Fruit fly (Drosophila melanogaster) whole organism, embryonic: ENCODE measurements around the gene CG15643.
A peak's percentile ranks its signal among the peaks of the same experiment; 100 is the strongest.

ENCODE experiments used
- Atf6 ChIP-seq: fragments of 200-800 bp; sonication (Bioruptor generic); IDR thresholded peaks from 2 replicates; pipeline ENCODE4 v1.3.6; 2022; ENCODE audit warnings: missing biosample characterization, missing genetic modification characterization
- Awh ChIP-seq: fragments of 200-800 bp; sonication (Bioruptor generic); IDR thresholded peaks from 2 replicates; pipeline ENCODE4, ENCODE4 v1.3.6; 2022; ENCODE audit warnings: missing biosample characterization, missing genetic modification characterization
- CG10209 ChIP-seq: fragments of 200-800 bp; sonication (Bioruptor generic); optimal IDR thresholded peaks from 3 replicates; lab custom pipeline; 2017; ENCODE audit warnings: missing biosample characterization, mild to moderate bottlenecking, missing genetic modification characterization, missing genetic modification reagents
- CG11456 ChIP-seq: fragments of 200-800 bp; sonication (Bioruptor generic); IDR thresholded peaks from 3 replicates; pipeline ENCODE4 v1.3.6; 2022; ENCODE audit warnings: missing biosample characterization, missing genetic modification characterization
- CG11504 ChIP-seq: fragments of 200-800 bp; sonication (Bioruptor generic); optimal IDR thresholded peaks from 3 replicates; lab custom pipeline; 2019; ENCODE audit warnings: missing biosample characterization, mild to moderate bottlenecking, missing genetic modification characterization, moderate library complexity
- CG1233 ChIP-seq: fragments of 200-800 bp; sonication (Bioruptor generic); optimal IDR thresholded peaks from 4 replicates; lab custom pipeline; 2018; ENCODE audit warnings: missing biosample characterization, mild to moderate bottlenecking, missing genetic modification characterization
- CG12659 ChIP-seq: fragments of 200-800 bp; sonication (Bioruptor generic); optimal IDR thresholded peaks from 3 replicates; lab custom pipeline; 2017; ENCODE audit warnings: mild to moderate bottlenecking, missing biosample characterization, missing genetic modification reagents, missing genetic modification characterization
- CG12769 ChIP-seq: fragments of 200-800 bp; sonication (Bioruptor generic); optimal IDR thresholded peaks from 2 replicates; lab custom pipeline; 2019; ENCODE audit warnings: missing biosample characterization, mild to moderate bottlenecking, missing genetic modification characterization, moderate library complexity
- CG13296 ChIP-seq: fragments of 200-800 bp; sonication (Bioruptor generic); optimal IDR thresholded peaks from 3 replicates; lab custom pipeline; 2018; ENCODE audit warnings: missing biosample characterization, mild to moderate bottlenecking, missing genetic modification characterization
- CG13424 ChIP-seq: fragments of 200-800 bp; sonication (Bioruptor generic); optimal IDR thresholded peaks from 2 replicates; lab custom pipeline; 2019; ENCODE audit warnings: missing biosample characterization, mild to moderate bottlenecking, missing genetic modification characterization, moderate library complexity
- CG14014 ChIP-seq: fragments of 200-800 bp; sonication (Bioruptor generic); IDR thresholded peaks from 2 replicates; pipeline ENCODE4 v1.3.6; 2022; ENCODE audit warnings: missing biosample characterization, missing genetic modification characterization
- CG15269 ChIP-seq: fragments of 200-800 bp; sonication (Bioruptor generic); optimal IDR thresholded peaks from 2 replicates; lab custom pipeline; 2018; ENCODE audit warnings: missing biosample characterization, mild to moderate bottlenecking, missing genetic modification characterization, moderate library complexity
- CG15514 ChIP-seq: fragments of 200-800 bp; sonication (Bioruptor generic); optimal IDR thresholded peaks from 3 replicates; lab custom pipeline; 2017; ENCODE audit warnings: missing biosample characterization, missing genetic modification characterization, mild to moderate bottlenecking, moderate library complexity, missing genetic modification reagents
- CG17359 ChIP-seq: fragments of 200-800 bp; sonication (Bioruptor generic); optimal IDR thresholded peaks from 3 replicates; lab custom pipeline; 2018; ENCODE audit warnings: missing biosample characterization, mild to moderate bottlenecking, missing genetic modification characterization, moderate library complexity
- CG3847 ChIP-seq: fragments of 200-800 bp; sonication (Bioruptor generic); IDR thresholded peaks from 2 replicates; pipeline ENCODE4 v1.3.6; 2022; ENCODE audit warnings: missing biosample characterization, missing genetic modification characterization
- CG43689 ChIP-seq: fragments of 200-800 bp; sonication (Bioruptor generic); IDR thresholded peaks from 2 replicates; pipeline ENCODE4 v1.3.6; 2022; ENCODE audit warnings: missing biosample characterization, missing genetic modification characterization
- CG4424 ChIP-seq: fragments of 200-800 bp; sonication (Bioruptor generic); optimal IDR thresholded peaks from 3 replicates; lab custom pipeline; 2016; ENCODE audit warnings: missing biosample characterization, missing genetic modification characterization
- CG6654 ChIP-seq: fragments of 200-800 bp; sonication (Bioruptor generic); optimal IDR thresholded peaks from 2 replicates; lab custom pipeline; 2017; ENCODE audit warnings: missing biosample characterization, mild to moderate bottlenecking, missing genetic modification characterization
- CG8290 ChIP-seq, 3 experiments: fragments of 200-800 bp; sonication (Bioruptor generic); optimal IDR thresholded peaks; 2 replicates each; lab custom pipeline; 2016 to 2019; ENCODE audit warnings: missing biosample characterization in 3 of 3, missing genetic modification characterization in 3 of 3, mild to moderate bottlenecking in 2 of 3, moderate library complexity in 1 of 3
- CG8388 ChIP-seq: fragments of 200-800 bp; sonication (Bioruptor generic); optimal IDR thresholded peaks from 2 replicates; lab custom pipeline; 2019; ENCODE audit warnings: missing biosample characterization, mild to moderate bottlenecking, missing genetic modification characterization, moderate library complexity
- CG9215 ChIP-seq: fragments of 200-800 bp; sonication (Bioruptor generic); IDR thresholded peaks from 2 replicates; pipeline ENCODE4 v1.3.6; 2022; ENCODE audit warnings: missing biosample characterization, missing genetic modification characterization
- CG9817 ChIP-seq: fragments of 200-800 bp; sonication (Bioruptor generic); optimal IDR thresholded peaks from 2 replicates; lab custom pipeline; 2018; ENCODE audit warnings: missing biosample characterization, mild to moderate bottlenecking, missing genetic modification characterization, moderate library complexity
- CoRest ChIP-seq: fragments of 200-800 bp; sonication (Bioruptor generic); optimal IDR thresholded peaks from 3 replicates; lab custom pipeline; 2018; ENCODE audit warnings: missing biosample characterization, mild to moderate bottlenecking, missing genetic modification characterization, moderate library complexity
- CrebB ChIP-seq: fragments of 200-800 bp; sonication (Bioruptor generic); optimal IDR thresholded peaks from 3 replicates; lab custom pipeline; 2018; ENCODE audit warnings: missing biosample characterization, mild to moderate bottlenecking, missing genetic modification characterization
- E2f2 ChIP-seq: fragments of 200-800 bp; sonication (Bioruptor generic); IDR thresholded peaks from 2 replicates; pipeline ENCODE4 v1.3.6; 2022; ENCODE audit warnings: missing biosample characterization, missing genetic modification characterization
- Elba2 ChIP-seq: fragments of 200-800 bp; sonication (Bioruptor generic); optimal IDR thresholded peaks from 3 replicates; lab custom pipeline; 2016; ENCODE audit warnings: missing biosample characterization, missing genetic modification characterization
- HLH3B ChIP-seq: fragments of 200-800 bp; sonication (Bioruptor generic); IDR thresholded peaks from 2 replicates; pipeline ENCODE4 v1.3.6; 2022; ENCODE audit warnings: missing biosample characterization, missing genetic modification characterization
- Med ChIP-seq: fragments of 200-800 bp; sonication (Bioruptor generic); peaks from one replicate; lab custom pipeline; 2016; ENCODE audit warnings: missing biosample characterization, missing genetic modification characterization, mild to moderate bottlenecking, inconsistent platforms, moderate library complexity
- Meics ChIP-seq: fragments of 200-800 bp; sonication (Bioruptor generic); optimal IDR thresholded peaks from 2 replicates; lab custom pipeline; 2017; ENCODE audit warnings: missing biosample characterization, mild to moderate bottlenecking, missing genetic modification characterization
- PHDP ChIP-seq: fragments of 200-800 bp; sonication (Bioruptor generic); optimal IDR thresholded peaks from 3 replicates; lab custom pipeline; 2018; ENCODE audit warnings: missing biosample characterization, mild to moderate bottlenecking, missing genetic modification characterization, moderate library complexity
- Ravus ChIP-seq: fragments of 200-800 bp; sonication (Bioruptor generic); IDR thresholded peaks from 2 replicates; pipeline ENCODE4 v1.3.6; 2022; ENCODE audit warnings: missing biosample characterization, missing genetic modification characterization
- bbx ChIP-seq: fragments of 200-800 bp; sonication (Bioruptor generic); IDR thresholded peaks from 2 replicates; pipeline ENCODE4 v1.3.6; 2022; ENCODE audit warnings: missing biosample characterization, missing genetic modification characterization; ENCODE audit not compliant: partially characterized antibody
- bcd ChIP-seq: fragments of 200-800 bp; sonication (Bioruptor generic); optimal IDR thresholded peaks from 2 replicates; lab custom pipeline; 2017; ENCODE audit warnings: missing biosample characterization, mild to moderate bottlenecking, missing genetic modification characterization
- cas ChIP-seq: fragments of 200-800 bp; sonication (Bioruptor generic); IDR thresholded peaks from 2 replicates; pipeline ENCODE4 v1.3.6; 2022; ENCODE audit warnings: missing biosample characterization, missing genetic modification characterization
- caup ChIP-seq: fragments of 200-800 bp; sonication (Bioruptor generic); optimal IDR thresholded peaks from 3 replicates; lab custom pipeline; 2017; ENCODE audit warnings: missing biosample characterization, mild to moderate bottlenecking, missing genetic modification characterization, moderate library complexity; ENCODE audit not compliant: severe bottlenecking
- ci ChIP-seq: fragments of 200-800 bp; sonication (Bioruptor generic); IDR thresholded peaks from 3 replicates; pipeline ENCODE4 v1.3.6; 2022; ENCODE audit warnings: missing biosample characterization, missing genetic modification characterization
- dmrt99B ChIP-seq: fragments of 200-800 bp; sonication (Bioruptor generic); optimal IDR thresholded peaks from 2 replicates; lab custom pipeline; 2018; ENCODE audit warnings: missing biosample characterization, mild to moderate bottlenecking, missing genetic modification characterization, moderate library complexity
- dysf ChIP-seq: fragments of 200-800 bp; sonication (Bioruptor generic); IDR thresholded peaks from 3 replicates; pipeline ENCODE4 v1.3.6; 2022; ENCODE audit warnings: missing biosample characterization, missing genetic modification characterization
- h ChIP-seq: fragments of >200 bp; optimal IDR thresholded peaks from 2 replicates; lab custom pipeline; 2017
- hkb ChIP-seq, 2 experiments: fragments of 200-800 bp in 1 of 2; fragments of >200 bp in 1 of 2; sonication (Bioruptor generic) in 1 of 2; IDR thresholded peaks in 1 of 2; optimal IDR thresholded peaks in 1 of 2; 2 replicates each; pipeline versions ENCODE4 v1.3.6 to Lab custom; 2017 to 2022; ENCODE audit warnings: missing biosample characterization in 1 of 2, missing genetic modification characterization in 1 of 2
- jumu ChIP-seq: fragments of 200-800 bp; sonication (Bioruptor generic); optimal IDR thresholded peaks from 3 replicates; lab custom pipeline; 2016; ENCODE audit warnings: missing biosample characterization, missing genetic modification characterization
- kay ChIP-seq: fragments of 200-800 bp; sonication (Bioruptor generic); optimal IDR thresholded peaks from 2 replicates; lab custom pipeline; 2016; ENCODE audit warnings: missing biosample characterization, missing genetic modification characterization
- mirr ChIP-seq: fragments of 200-800 bp; sonication (Bioruptor generic); optimal IDR thresholded peaks from 3 replicates; lab custom pipeline; 2018; ENCODE audit warnings: missing biosample characterization, mild to moderate bottlenecking, missing genetic modification characterization
- schlank ChIP-seq: fragments of 200-800 bp; sonication (Bioruptor generic); optimal IDR thresholded peaks from 2 replicates; lab custom pipeline; 2018; ENCODE audit warnings: missing biosample characterization, mild to moderate bottlenecking, missing genetic modification characterization
- seq ChIP-seq: fragments of 200-800 bp; sonication (Bioruptor generic); IDR thresholded peaks from 2 replicates; pipeline ENCODE4 v1.3.6; 2022; ENCODE audit warnings: missing biosample characterization, missing genetic modification characterization
- slbo ChIP-seq: fragments of 200-800 bp; sonication (Bioruptor generic); IDR thresholded peaks from 2 replicates; pipeline ENCODE4 v1.3.6; 2022; ENCODE audit warnings: missing biosample characterization, missing genetic modification characterization
- sob ChIP-seq: fragments of 200-800 bp; sonication (Bioruptor generic); IDR thresholded peaks from 2 replicates; pipeline ENCODE4 v1.3.6; 2022; ENCODE audit warnings: missing biosample characterization, missing genetic modification characterization
- tio ChIP-seq: fragments of 200-800 bp; sonication (Bioruptor generic); optimal IDR thresholded peaks from 2 replicates; lab custom pipeline; 2017; ENCODE audit warnings: missing biosample characterization, missing genetic modification characterization, inconsistent platforms
- wdn ChIP-seq: fragments of 200-800 bp; sonication (Bioruptor generic); IDR thresholded peaks from 2 replicates; pipeline ENCODE4 v1.3.6; 2022; ENCODE audit warnings: missing biosample characterization, missing genetic modification characterization

The CG15643 gene

dm6 chrX:15602438-15602837, 30.5 kb upstream of the CG15643 start (continued):
- peak; percentile 28 for TF ChIP-seq CG10209 (GFP tag; lab: Kevin White, UChicago)
- TF ChIP-seq hkb (optimal IDR thresholded peaks at IDR 0.05; lab: Kevin White, UChicago): no peak
- TF ChIP-seq hkb (GFP tag; IDR thresholded peaks at IDR 0.05; lab: Robert Waterston, UW): peak; percentile 41; the same call in 1 of the 2 replicates
- peak; percentile 17 for TF ChIP-seq dmrt99B (tag; lab: Kevin White, UChicago)
- TF ChIP-seq slbo (GFP tag; lab: Robert Waterston, UW): no peak
- TF ChIP-seq CG12659: peak; percentile 6
- no peak for TF ChIP-seq CG8290 (GFP tag; optimal IDR thresholded peaks at IDR 0.05; lab: Kevin White, UChicago)
- peak in 1 of 2 experiments; percentile 75 for TF ChIP-seq CG8290 (tag; optimal IDR thresholded peaks at IDR 0.05; lab: Kevin White, UChicago)
- peak; percentile 19 for TF ChIP-seq CG13424
- TF ChIP-seq CoRest (tag; lab: Kevin White, UChicago): peak; percentile 2
- TF ChIP-seq CG3847 (GFP tag; lab: Robert Waterston, UW): no peak
- peak; percentile 12 for TF ChIP-seq CrebB (tag; lab: Kevin White, UChicago)
- TF ChIP-seq dysf (GFP tag; lab: Robert Waterston, UW): 0 out of 3 replicates have a peak, but pooled peaks have one; percentile 23
- TF ChIP-seq CG12769 (tag; lab: Kevin White, UChicago): peak; percentile 43
- peak; percentile 51 for TF ChIP-seq mirr (GFP tag; lab: Kevin White, UChicago)
- TF ChIP-seq cas (GFP tag; lab: Robert Waterston, UW): no peak
- 0 out of 3 replicates have a peak, but pooled peaks have one; percentile 52 for TF ChIP-seq ci (GFP tag; lab: Robert Waterston, UW)
- peak; percentile 16 for TF ChIP-seq PHDP (tag; lab: Kevin White, UChicago)
- TF ChIP-seq CG8388 (GFP tag; lab: Kevin White, UChicago): no peak
- TF ChIP-seq bcd (GFP tag; lab: Kevin White, UChicago): peak; percentile 4
- peak; percentile 27 for TF ChIP-seq E2f2
- TF ChIP-seq CG14014 (GFP tag; lab: Robert Waterston, UW): peak; percentile 21; the same call in 1 of the 2 replicates
- peak; percentile 13; the same call in 1 of the 2 replicates for TF ChIP-seq HLH3B (GFP tag; lab: Robert Waterston, UW)
- TF ChIP-seq kay (GFP tag; lab: Kevin White, UChicago): no peak
- TF ChIP-seq CG17359 (tag; lab: Kevin White, UChicago): peak; percentile 26
- TF ChIP-seq CG11456 (GFP tag; lab: Robert Waterston, UW): 0 out of 3 replicates have a peak, but pooled peaks have one; percentile 3
- no peak for TF ChIP-seq Ravus
- peak; percentile 11 for TF ChIP-seq schlank
- TF ChIP-seq CG1233 (GFP tag; lab: Kevin White, UChicago): peak; percentile 4
- no peak for TF ChIP-seq bbx (GFP tag; lab: Robert Waterston, UW)
- TF ChIP-seq Med: peak; percentile 75
- TF ChIP-seq caup: peak; percentile 38
- no peak for TF ChIP-seq tio (GFP tag; lab: Kevin White, UChicago)
- TF ChIP-seq Awh (GFP tag; lab: Robert Waterston, UW): no peak
- TF ChIP-seq CG13296 (GFP tag; lab: Kevin White, UChicago): peak; percentile 36
- TF ChIP-seq CG9817 (tag; lab: Kevin White, UChicago): peak; percentile 9
- no peak for TF ChIP-seq h (lab: Kevin White, UChicago)
- TF ChIP-seq CG6654: no peak
- TF ChIP-seq Elba2: no peak
- 0 out of 2 replicates have a peak, but pooled peaks have one; percentile 21 for TF ChIP-seq sob
- no peak for TF ChIP-seq CG4424
- no peak for TF ChIP-seq CG9215 (GFP tag; lab: Robert Waterston, UW)
- TF ChIP-seq Meics (GFP tag; lab: Kevin White, UChicago): peak; percentile 29
- peak; percentile 30 for TF ChIP-seq CG15514 (GFP tag; lab: Kevin White, UChicago)
- peak; percentile 43; the same call in 1 of the 2 replicates for TF ChIP-seq seq (GFP tag; lab: Robert Waterston, UW)
- no peak for TF ChIP-seq jumu
- TF ChIP-seq CG11504: peak; percentile 6
- TF ChIP-seq CG43689 (GFP tag; lab: Robert Waterston, UW): 0 out of 2 replicates have a peak, but pooled peaks have one; percentile 8
- TF ChIP-seq CG15269 (tag; lab: Kevin White, UChicago): peak; percentile 11
- TF ChIP-seq Atf6 (GFP tag; lab: Robert Waterston, UW): 0 out of 2 replicates have a peak, but pooled peaks have one; percentile 27
- TF ChIP-seq wdn (GFP tag; lab: Robert Waterston, UW): 0 out of 2 replicates have a peak, but pooled peaks have one; percentile 24
